Worm (Caenorhabditis elegans): ENCODE data around the gene D2023.4.

The D2023.4 gene

ce11 chrV:11857756-11858155, 32.2 kb upstream of the D2023.4 start:
- TF ChIP-seq lin-40 (tag; optimal IDR thresholded peaks at IDR 0.05): peak; percentile 17
- TF ChIP-seq ztf-6 (GFP tag; IDR thresholded peaks at IDR 0.05): no peak

ce11 chrV:11856022-11856421, 30.5 kb upstream of the D2023.4 start:
- no peak for TF ChIP-seq mel-28 (tag; optimal IDR thresholded peaks at IDR 0.05; ENCODE audit: borderline replicate concordance)
- TF ChIP-seq Y79H2A.3 (GFP tag; conservative IDR thresholded peaks at IDR 0.05): no peak
- TF ChIP-seq F52B5.7 (tag; optimal IDR thresholded peaks at IDR 0.05): no peak
- no peak for TF ChIP-seq nhr-27 (tag; optimal IDR thresholded peaks at IDR 0.05)
- no peak for TF ChIP-seq lin-40 (tag; optimal IDR thresholded peaks at IDR 0.05)
- no peak for TF ChIP-seq ccch-3 (GFP tag; optimal IDR thresholded peaks at IDR 0.05)

ce11 chrV:11854905-11855304, 29.3 kb upstream of the D2023.4 start:
- TF ChIP-seq F55B11.4 (tag; optimal IDR thresholded peaks at IDR 0.05; ENCODE audit: borderline replicate concordance, insufficient read depth): no peak
- TF ChIP-seq ekl-4 (GFP tag; IDR thresholded peaks at IDR 0.05): no peak
- TF ChIP-seq F49E8.2 (tag; optimal IDR thresholded peaks at IDR 0.05; ENCODE audit: insufficient read depth): no peak
- TF ChIP-seq B0019.2 (GFP tag; conservative IDR thresholded peaks at IDR 0.05): no peak
- TF ChIP-seq aptf-2 (GFP tag; conservative IDR thresholded peaks at IDR 0.05): no peak
- no peak for TF ChIP-seq hmg-20 (GFP tag; IDR thresholded peaks at IDR 0.05)
- no peak for TF ChIP-seq xnd-1 (tag; optimal IDR thresholded peaks at IDR 0.05)
- TF ChIP-seq ztf-28 (GFP tag; IDR thresholded peaks at IDR 0.05): no peak
- no peak for TF ChIP-seq hrde-1 (tag; optimal IDR thresholded peaks at IDR 0.05; ENCODE audit: borderline replicate concordance)
- no peak for TF ChIP-seq attf-6 (GFP tag; IDR thresholded peaks at IDR 0.05)
- no peak for TF ChIP-seq ZK185.1 (tag; optimal IDR thresholded peaks at IDR 0.05; ENCODE audit: poor library complexity, severe bottlenecking)
- no peak for TF ChIP-seq mel-28 (tag; optimal IDR thresholded peaks at IDR 0.05; ENCODE audit: borderline replicate concordance)

DNA sequence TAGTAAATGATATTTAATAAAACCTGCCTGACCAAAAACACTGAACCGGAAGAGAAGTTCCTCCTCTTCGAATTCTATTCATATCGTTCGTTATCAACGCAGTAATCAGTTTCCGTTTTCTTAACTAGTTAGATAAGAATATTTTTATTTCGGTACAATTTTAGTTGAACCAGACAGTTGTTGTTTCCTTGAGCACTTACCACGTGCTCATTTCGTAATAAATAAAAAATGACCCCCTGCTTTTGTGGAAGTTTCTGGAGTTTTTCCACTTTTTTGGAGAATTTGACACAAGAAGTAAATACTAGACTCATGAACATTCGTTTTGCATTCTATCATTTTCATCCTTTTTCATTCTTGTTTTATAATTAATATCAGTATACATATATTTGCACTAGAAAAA, 28.2 kb upstream of the D2023.4 start:
- TF ChIP-seq cebp-1 (GFP tag; IDR thresholded peaks at IDR 0.05) (no peak), cebp-1 (tag; optimal IDR thresholded peaks at IDR 0.05) (peak; percentile 76), die-1 (tag; optimal IDR thresholded peaks at IDR 0.05) (no peak), unc-62 (GFP tag; optimal IDR thresholded peaks at IDR 0.05) (no peak)

DNA sequence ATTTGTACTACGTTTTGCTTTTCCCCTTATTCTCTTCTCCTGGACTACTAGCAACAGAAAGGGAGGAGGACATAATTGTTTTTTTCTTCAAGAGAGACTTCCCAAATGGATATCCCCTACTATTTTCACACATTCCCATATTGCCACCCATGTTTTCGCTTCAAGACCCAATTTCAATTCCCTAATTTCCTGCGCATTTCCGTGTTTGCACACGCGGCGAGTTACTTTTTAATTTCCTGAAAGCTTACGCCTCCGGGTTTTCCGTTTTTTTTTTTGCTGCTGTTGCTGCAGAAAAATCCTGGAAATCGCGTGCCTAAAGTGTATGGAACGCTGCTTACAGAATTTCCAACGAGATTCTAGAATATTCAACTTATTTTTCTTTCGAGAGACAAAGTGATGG, 26.7 kb upstream of the D2023.4 start:
- no peak for TF ChIP-seq nhr-80 (tag; optimal IDR thresholded peaks at IDR 0.05)
- no peak for TF ChIP-seq xnd-1 (tag; optimal IDR thresholded peaks at IDR 0.05)
- TF ChIP-seq nfya-2 (GFP tag; IDR thresholded peaks at IDR 0.05): no peak
- no peak for TF ChIP-seq F33H1.4 (GFP tag; IDR thresholded peaks at IDR 0.05)
- TF ChIP-seq bed-2 (GFP tag; IDR thresholded peaks at IDR 0.05): no peak
- no peak for TF ChIP-seq ztf-18 (tag; optimal IDR thresholded peaks at IDR 0.05)
- no peak for TF ChIP-seq ceh-91 (GFP tag; IDR thresholded peaks at IDR 0.05)
- TF ChIP-seq hlh-26 (GFP tag; conservative IDR thresholded peaks at IDR 0.05): no peak
- TF ChIP-seq ztf-6 (GFP tag; IDR thresholded peaks at IDR 0.05): no peak
- TF ChIP-seq zfh-2 (GFP tag; conservative IDR thresholded peaks at IDR 0.05): no peak
- TF ChIP-seq nhr-27 (tag; optimal IDR thresholded peaks at IDR 0.05): no peak
- no peak for TF ChIP-seq lsl-1 (GFP tag; optimal IDR thresholded peaks at IDR 0.05)
- no peak for TF ChIP-seq ztf-28 (GFP tag; IDR thresholded peaks at IDR 0.05)
- TF ChIP-seq F52B5.7 (tag; optimal IDR thresholded peaks at IDR 0.05): no peak
- no peak for TF ChIP-seq hmg-20 (GFP tag; IDR thresholded peaks at IDR 0.05)
- TF ChIP-seq lin-40 (tag; optimal IDR thresholded peaks at IDR 0.05): no peak
- TF ChIP-seq K12H6.12 (tag; optimal IDR thresholded peaks at IDR 0.05): no peak
- no peak for TF ChIP-seq him-1 (tag; optimal IDR thresholded peaks at IDR 0.05)
- TF ChIP-seq T26A5.8 (tag; optimal IDR thresholded peaks at IDR 0.05): no peak
- TF ChIP-seq C17E4.6 (GFP tag; IDR thresholded peaks at IDR 0.05): no peak

All from whole organism, young adult.